Worm (Caenorhabditis elegans) whole organism, midembryonic: Measurements from ENCODE around the gene F09C8.1.
A peak's percentile ranks its signal among the peaks of the same experiment; 100 is the strongest.

Experiments
- T22C8.4 ChIP-seq: fragments of 200-800 bp; sonication (Bioruptor generic); IDR thresholded peaks from 2 replicates; pipeline ENCODE4 v1.3.6; 2022; ENCODE audit warnings: missing genetic modification characterization, missing compliant biosample characterization
- cog-1 ChIP-seq: sonication (generic microtip); optimal IDR thresholded peaks from 2 replicates; lab custom pipeline; 2016; ENCODE audit warnings: missing genetic modification characterization, missing compliant biosample characterization
- flt-1 ChIP-seq: fragments of 200-800 bp; sonication (Bioruptor generic); IDR thresholded peaks from 2 replicates; pipeline ENCODE4 v1.3.6; 2022; ENCODE audit warnings: missing genetic modification characterization, missing compliant biosample characterization
- klf-2 ChIP-seq: fragments of 200-800 bp; sonication (Bioruptor generic); conservative IDR thresholded peaks from 2 replicates; pipeline ENCODE4 v1.3.6; 2022; ENCODE audit warnings: missing genetic modification reagents, missing genetic modification characterization, missing compliant biosample characterization
- med-1 ChIP-seq: sonication (generic microtip); optimal IDR thresholded peaks from 2 replicates; lab custom pipeline; 2017; ENCODE audit warnings: missing genetic modification characterization, mild to moderate bottlenecking, missing compliant biosample characterization, antibody characterized with exemption, missing genetic modification reagents; ENCODE audit not compliant: insufficient read depth
- ref-1 ChIP-seq: fragments of 200-800 bp; sonication (Bioruptor generic); conservative IDR thresholded peaks from 2 replicates; pipeline ENCODE4 v1.3.6; 2022; ENCODE audit warnings: missing genetic modification reagents, missing genetic modification characterization, missing compliant biosample characterization
- tab-1 ChIP-seq: fragments of 200-800 bp; sonication (Bioruptor generic); IDR thresholded peaks from 2 replicates; pipeline ENCODE4 v1.3.6; 2022; ENCODE audit warnings: missing genetic modification characterization, missing compliant biosample characterization
- ztf-23 ChIP-seq: fragments of 200-800 bp; sonication (Bioruptor generic); IDR thresholded peaks from 2 replicates; pipeline ENCODE4 v1.3.6; 2022; ENCODE audit warnings: missing genetic modification reagents, missing genetic modification characterization, missing compliant biosample characterization
- ztf-29 ChIP-seq: fragments of 200-800 bp; sonication (Bioruptor generic); IDR thresholded peaks from 2 replicates; pipeline ENCODE4 v1.3.6; 2022; ENCODE audit warnings: missing genetic modification reagents, missing genetic modification characterization, missing compliant biosample characterization

F09C8.1 gene

DNA sequence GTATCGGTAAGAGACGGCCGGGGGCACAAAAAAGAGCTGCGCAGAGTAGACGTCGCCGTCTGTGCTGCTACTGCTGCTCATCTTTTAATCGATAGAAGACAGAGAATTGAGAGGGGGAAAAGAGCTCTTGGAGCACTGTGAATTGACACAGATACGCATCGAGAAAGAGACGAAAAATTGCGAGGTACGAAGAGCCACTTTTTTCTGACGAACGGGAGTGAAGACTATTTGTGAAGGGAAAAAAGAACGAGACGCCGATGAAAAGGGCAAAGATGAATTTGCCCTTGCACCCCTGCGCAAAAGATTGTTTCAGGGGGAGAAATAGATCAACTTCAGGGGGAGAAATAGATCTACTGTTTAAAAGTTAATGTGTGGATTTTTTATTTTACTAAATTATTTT, 38.9 kb upstream of the F09C8.1 start:
- TF ChIP-seq med-1 (GFP tag; lab: Kevin White, UChicago) = no peak
- no peak for TF ChIP-seq tab-1 (GFP tag; lab: Robert Waterston, UW)
- TF ChIP-seq T22C8.4 (GFP tag; lab: Robert Waterston, UW) = no peak
- TF ChIP-seq ztf-23 (GFP tag; lab: Robert Waterston, UW) = no peak
- TF ChIP-seq ref-1 (GFP tag; lab: Robert Waterston, UW) = no peak
- TF ChIP-seq klf-2 (GFP tag; lab: Robert Waterston, UW) = no peak
- no peak for TF ChIP-seq cog-1 (tag; lab: Kevin White, UChicago)
- no peak for TF ChIP-seq ztf-29
- no peak for TF ChIP-seq flt-1 (GFP tag; lab: Robert Waterston, UW)

ce11 chrX:16199200-16199764, 36.0 kb upstream of the F09C8.1 start, which contains the start of gene R11.3:
Gene R11.3, minus strand, starts transcription at chrX:16199250.
- TF ChIP-seq ztf-29 (peak; percentile 21; the same call in 1 of the 2 replicates), med-1 (GFP tag; lab: Kevin White, UChicago) (no peak), tab-1 (GFP tag; lab: Robert Waterston, UW) (no peak), ztf-23 (GFP tag; lab: Robert Waterston, UW) (no peak)

DNA sequence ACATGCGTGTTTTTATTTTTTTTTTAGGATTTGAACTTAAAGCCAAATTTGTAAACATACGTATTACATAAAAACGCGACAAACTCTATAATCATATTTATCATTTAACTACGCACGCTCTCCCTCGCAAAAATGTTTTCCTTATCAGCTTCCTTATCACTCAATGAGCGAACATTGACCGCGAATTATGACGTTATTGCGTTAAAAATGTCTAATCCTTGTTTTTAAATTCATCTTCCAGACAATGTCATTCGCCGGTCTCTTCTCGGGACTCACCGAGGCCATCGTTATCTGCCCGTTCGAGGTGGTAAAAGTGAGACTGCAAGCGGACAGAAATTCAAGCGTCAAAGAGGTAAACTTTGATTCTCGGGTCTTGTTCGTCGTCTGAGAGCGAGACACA, 29.2 kb upstream of the F09C8.1 start:
- TF ChIP-seq T22C8.4 (GFP tag; lab: Robert Waterston, UW) = no peak
- no peak for TF ChIP-seq ztf-29
- no peak for TF ChIP-seq klf-2 (GFP tag; lab: Robert Waterston, UW)
- TF ChIP-seq ztf-23 (GFP tag; lab: Robert Waterston, UW) = no peak
- TF ChIP-seq cog-1 (tag; lab: Kevin White, UChicago) = no peak
- no peak for TF ChIP-seq flt-1 (GFP tag; lab: Robert Waterston, UW)
- no peak for TF ChIP-seq tab-1 (GFP tag; lab: Robert Waterston, UW)
- TF ChIP-seq med-1 (GFP tag; lab: Kevin White, UChicago) = no peak
- TF ChIP-seq ref-1 (GFP tag; lab: Robert Waterston, UW) = no peak

DNA sequence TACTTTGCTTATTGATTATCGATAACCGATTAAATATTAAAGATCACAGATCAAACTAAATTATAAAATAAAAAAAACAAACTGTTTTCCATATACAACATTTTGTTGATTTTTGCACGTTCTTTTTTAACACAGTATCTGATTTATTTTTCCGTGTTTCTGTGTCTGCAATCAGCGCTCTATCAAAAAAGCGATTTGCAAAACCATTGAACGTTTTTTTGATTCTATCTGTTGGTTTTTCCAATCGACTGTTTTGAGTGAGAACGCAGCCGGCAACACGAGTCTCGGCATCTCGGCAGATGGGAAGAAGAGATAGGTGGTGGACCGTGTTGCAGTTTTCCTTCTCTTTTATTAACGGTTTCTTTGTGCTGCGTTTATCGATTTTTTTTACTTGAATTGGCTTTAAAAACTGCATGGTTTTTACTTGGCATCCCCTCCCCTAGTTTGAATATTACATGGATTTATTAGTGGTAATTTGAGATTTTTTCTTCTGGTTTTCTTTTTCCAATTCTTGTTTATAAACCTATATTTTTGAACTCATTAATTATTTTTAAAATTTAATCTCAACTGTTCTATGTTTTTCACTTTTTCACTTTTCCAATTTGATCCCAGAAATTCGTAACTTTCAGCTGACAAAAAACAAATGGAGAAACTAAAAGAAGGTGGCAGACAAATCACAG, 26.0 kb upstream of the F09C8.1 start, which contains the start of gene slc-25A21:
slc-25A21 (plus strand) TSS at position 630 of the 680 bp plus-strand sequence.
- TF ChIP-seq ref-1 (GFP tag; lab: Robert Waterston, UW) (no peak), ztf-29 (no peak), tab-1 (GFP tag; lab: Robert Waterston, UW) (no peak), klf-2 (GFP tag; lab: Robert Waterston, UW) (no peak), cog-1 (tag; lab: Kevin White, UChicago) (no peak), T22C8.4 (GFP tag; lab: Robert Waterston, UW) (no peak), ztf-23 (GFP tag; lab: Robert Waterston, UW) (no peak), med-1 (GFP tag; lab: Kevin White, UChicago) (no peak), flt-1 (GFP tag; lab: Robert Waterston, UW) (no peak)

DNA sequence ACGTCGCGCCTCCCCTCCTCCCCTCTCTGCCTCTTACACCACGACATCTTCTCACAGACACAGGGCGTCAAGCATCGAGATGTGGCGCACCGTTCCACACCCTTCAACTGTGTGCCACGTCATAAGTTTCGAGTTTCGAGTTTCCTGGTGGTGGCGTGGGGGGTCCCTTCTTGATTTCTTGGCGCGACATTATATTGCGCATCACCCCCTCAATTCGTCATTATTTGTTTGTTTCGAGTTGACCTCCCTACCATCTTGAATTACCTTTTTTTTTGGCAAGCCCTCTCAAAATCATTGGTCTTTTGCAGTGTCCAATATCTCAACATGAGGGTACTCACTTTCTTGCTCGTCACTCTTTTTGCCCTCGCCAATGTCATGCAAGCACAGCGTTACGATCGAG, 20.7 kb upstream of the F09C8.1 start, which contains the start of gene nlp-67:
nlp-67 (plus strand) TSS at position 301 of the 400 bp plus-strand sequence.
- no peak for TF ChIP-seq tab-1 (GFP tag; lab: Robert Waterston, UW)
- no peak for TF ChIP-seq ref-1 (GFP tag; lab: Robert Waterston, UW)
- TF ChIP-seq T22C8.4 (GFP tag; lab: Robert Waterston, UW) = no peak
- no peak for TF ChIP-seq cog-1 (tag; lab: Kevin White, UChicago)
- no peak for TF ChIP-seq med-1 (GFP tag; lab: Kevin White, UChicago)
- TF ChIP-seq klf-2 (GFP tag; lab: Robert Waterston, UW) = no peak

ce11 chrX:16172863-16173262, 9.5 kb upstream of the F09C8.1 start:
- TF ChIP-seq tab-1 (GFP tag; lab: Robert Waterston, UW) (no peak), klf-2 (GFP tag; lab: Robert Waterston, UW) (no peak), cog-1 (tag; lab: Kevin White, UChicago) (no peak), ztf-23 (GFP tag; lab: Robert Waterston, UW) (no peak), med-1 (GFP tag; lab: Kevin White, UChicago) (no peak), flt-1 (GFP tag; lab: Robert Waterston, UW) (no peak), ref-1 (GFP tag; lab: Robert Waterston, UW) (no peak), ztf-29 (no peak), T22C8.4 (GFP tag; lab: Robert Waterston, UW) (no peak)

DNA sequence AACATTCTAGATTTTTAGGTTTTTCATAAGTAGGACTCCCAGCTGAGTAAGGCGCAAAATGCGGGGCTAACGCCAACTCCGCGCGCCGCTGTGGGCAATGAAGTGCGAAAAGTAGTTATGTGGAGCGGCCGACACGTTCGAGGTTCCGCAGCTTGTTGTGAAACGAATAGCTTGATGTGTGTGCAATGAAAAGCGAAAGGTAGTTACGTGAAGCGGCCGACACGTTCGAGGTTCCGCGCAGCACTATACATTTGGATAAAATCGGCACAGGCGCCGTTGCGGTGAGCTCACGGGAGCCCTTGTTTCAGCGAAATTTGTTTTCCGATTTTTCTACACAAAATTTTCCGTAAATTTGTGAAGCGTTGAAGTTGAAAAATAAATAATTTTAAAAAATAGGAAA, 3.7 kb upstream of the F09C8.1 start:
- TF ChIP-seq cog-1 (tag; lab: Kevin White, UChicago) = no peak
- TF ChIP-seq ztf-23 (GFP tag; lab: Robert Waterston, UW) = no peak
- no peak for TF ChIP-seq ztf-29
- no peak for TF ChIP-seq klf-2 (GFP tag; lab: Robert Waterston, UW)
- no peak for TF ChIP-seq T22C8.4 (GFP tag; lab: Robert Waterston, UW)
- no peak for TF ChIP-seq tab-1 (GFP tag; lab: Robert Waterston, UW)
- no peak for TF ChIP-seq flt-1 (GFP tag; lab: Robert Waterston, UW)
- no peak for TF ChIP-seq ref-1 (GFP tag; lab: Robert Waterston, UW)
- TF ChIP-seq med-1 (GFP tag; lab: Kevin White, UChicago) = no peak

DNA sequence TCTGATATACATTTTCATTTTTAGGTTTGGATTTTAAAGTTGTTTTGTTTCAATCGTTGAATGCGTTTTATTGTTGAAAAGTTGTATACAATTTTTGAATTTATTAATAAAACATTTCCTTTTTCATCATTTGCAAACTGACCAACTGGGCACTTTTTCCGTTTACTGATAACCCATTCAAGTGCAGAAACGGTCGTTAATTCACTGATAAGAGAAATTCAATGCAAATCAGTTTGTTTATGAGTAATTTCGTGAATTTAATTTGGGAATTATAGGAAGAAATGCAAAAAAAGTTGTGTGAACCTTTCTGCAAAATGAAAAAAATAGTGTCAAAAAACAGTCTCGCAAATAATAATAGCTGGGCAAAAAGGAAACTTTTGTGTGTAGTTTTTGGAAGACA, 3.2 kb upstream of the F09C8.1 start:
- TF ChIP-seq klf-2 (GFP tag; lab: Robert Waterston, UW) = no peak
- TF ChIP-seq flt-1 (GFP tag; lab: Robert Waterston, UW) = no peak
- TF ChIP-seq ztf-29 = no peak
- no peak for TF ChIP-seq tab-1 (GFP tag; lab: Robert Waterston, UW)
- TF ChIP-seq ztf-23 (GFP tag; lab: Robert Waterston, UW) = no peak
- TF ChIP-seq cog-1 (tag; lab: Kevin White, UChicago) = no peak
- no peak for TF ChIP-seq T22C8.4 (GFP tag; lab: Robert Waterston, UW)
- TF ChIP-seq ref-1 (GFP tag; lab: Robert Waterston, UW) = no peak
- no peak for TF ChIP-seq med-1 (GFP tag; lab: Kevin White, UChicago)
